Worm (Caenorhabditis elegans): ENCODE results near the gene dnc-2.

Gene dnc-2

ce11 chrIII:5914717-5915116, 10.8 kb downstream of the dnc-2 start (continued):
- TF ChIP-seq repo-1 (tag; optimal IDR thresholded peaks at IDR 0.05) (no peak), K12H6.12 (tag; optimal IDR thresholded peaks at IDR 0.05) (no peak), zfh-2 (GFP tag; conservative IDR thresholded peaks at IDR 0.05) (no peak; the same call in none of the 2 replicates), Y79H2A.3 (GFP tag; conservative IDR thresholded peaks at IDR 0.05) (no peak), ceh-27 (GFP tag; optimal IDR thresholded peaks at IDR 0.05) (no peak), him-1 (tag; optimal IDR thresholded peaks at IDR 0.05) (no peak), F55B11.4 (tag; optimal IDR thresholded peaks at IDR 0.05; ENCODE audit: borderline replicate concordance, insufficient read depth) (no peak), unc-62 (GFP tag; optimal IDR thresholded peaks at IDR 0.05) (no peak), die-1 (tag; optimal IDR thresholded peaks at IDR 0.05) (peak; percentile 12), ama-1 (optimal IDR thresholded peaks at IDR 0.05) (no peak), ama-1 (GFP tag; optimal IDR thresholded peaks at IDR 0.05) (no peak), tlf-1 (GFP tag; optimal IDR thresholded peaks at IDR 0.05) (no peak), T07F8.4 (tag; optimal IDR thresholded peaks at IDR 0.05) (no peak), lin-40 (tag; optimal IDR thresholded peaks at IDR 0.05) (no peak), nfyb-1 (GFP tag; IDR thresholded peaks at IDR 0.05) (peak; percentile 54; the same call in 1 of the 2 replicates), athp-1 (tag; optimal IDR thresholded peaks at IDR 0.05) (no peak), hmg-1.2 (GFP tag; IDR thresholded peaks at IDR 0.05) (peak; percentile 26; the same call in 1 of the 2 replicates)

- peak; percentile 19; the same call in 1 of the 2 replicates for TF ChIP-seq hmg-1.2 (GFP tag; IDR thresholded peaks at IDR 0.05)
- TF ChIP-seq nfyb-1 (GFP tag; IDR thresholded peaks at IDR 0.05) = peak; percentile 40; the same call in 1 of the 2 replicates
- TF ChIP-seq tlf-1 (GFP tag; optimal IDR thresholded peaks at IDR 0.05) = no peak
- no peak for TF ChIP-seq fkh-3 (tag; optimal IDR thresholded peaks at IDR 0.05)
- TF ChIP-seq nhr-27 (tag; optimal IDR thresholded peaks at IDR 0.05) = no peak
- TF ChIP-seq unc-62 (GFP tag; optimal IDR thresholded peaks at IDR 0.05) = no peak
- no peak for TF ChIP-seq egl-44 (GFP tag; IDR thresholded peaks at IDR 0.05)
- no peak for TF ChIP-seq zfh-2 (GFP tag; conservative IDR thresholded peaks at IDR 0.05)
- TF ChIP-seq hsf-1 (GFP tag; IDR thresholded peaks at IDR 0.05) = peak; percentile 53
- TF ChIP-seq madf-10 (tag; optimal IDR thresholded peaks at IDR 0.05) = no peak
- TF ChIP-seq tbp1 (GFP tag; optimal IDR thresholded peaks at IDR 0.05) = no peak
Observed at ce11 chrIII:5908408-5908807, 17.1 kb downstream of the dnc-2 start, which contains the start of gene C28H8.3. C28H8.3 (plus strand) TSS chrIII:5908700.

ce11 chrIII:5906749-5907148, 18.8 kb downstream of the dnc-2 start, which contains the start of gene erd-2.2:
erd-2.2 (plus strand) TSS chrIII:5907049.
- TF ChIP-seq ceh-79 (tag; optimal IDR thresholded peaks at IDR 0.05) = no peak
- no peak for TF ChIP-seq dpff-1 (tag; optimal IDR thresholded peaks at IDR 0.05)
- TF ChIP-seq egl-44 (GFP tag; IDR thresholded peaks at IDR 0.05) = no peak
- no peak for TF ChIP-seq mel-28 (tag; optimal IDR thresholded peaks at IDR 0.05; ENCODE audit: borderline replicate concordance)
- TF ChIP-seq hmg-1.2 (GFP tag; IDR thresholded peaks at IDR 0.05) = no peak
- no peak for TF ChIP-seq lsy-27 (tag; optimal IDR thresholded peaks at IDR 0.05; ENCODE audit: borderline replicate concordance, insufficient read depth)
- no peak for TF ChIP-seq lsl-1 (GFP tag; optimal IDR thresholded peaks at IDR 0.05)
- TF ChIP-seq zim-3 (tag; optimal IDR thresholded peaks at IDR 0.05) = no peak
- TF ChIP-seq cebp-2 (GFP tag; IDR thresholded peaks at IDR 0.05) = no peak
- TF ChIP-seq fkh-3 (tag; optimal IDR thresholded peaks at IDR 0.05) = no peak
- TF ChIP-seq lag-1 (GFP tag; IDR thresholded peaks at IDR 0.05) = no peak
- TF ChIP-seq T07F8.4 (tag; optimal IDR thresholded peaks at IDR 0.05) = no peak
- TF ChIP-seq efl-1 (GFP tag; optimal IDR thresholded peaks at IDR 0.05) = no peak
- no peak for TF ChIP-seq snpc-3.4 (tag; optimal IDR thresholded peaks at IDR 0.05)

ce11 chrIII:5906059-5906458, 19.5 kb downstream of the dnc-2 start, which contains the start of gene dpff-1:
dpff-1 (minus strand) TSS chrIII:5906346.
- peak; percentile 19; the same call in 1 of the 2 replicates for TF ChIP-seq F33H1.4 (GFP tag; IDR thresholded peaks at IDR 0.05)
- TF ChIP-seq F39B2.1 (GFP tag; IDR thresholded peaks at IDR 0.05) = no peak
- TF ChIP-seq hmg-1.2 (GFP tag; IDR thresholded peaks at IDR 0.05) = peak; percentile 19; the same call in 1 of the 2 replicates
- TF ChIP-seq F57A8.1 (GFP tag; optimal IDR thresholded peaks at IDR 0.05) = no peak
- no peak for TF ChIP-seq hlh-26 (GFP tag; conservative IDR thresholded peaks at IDR 0.05)
- no peak for TF ChIP-seq nhr-80 (tag; optimal IDR thresholded peaks at IDR 0.05)
- TF ChIP-seq cebp-2 (GFP tag; IDR thresholded peaks at IDR 0.05) = no peak
- 0 out of 2 replicates have a peak, but pooled peaks have one; percentile 27 for TF ChIP-seq nfyb-1 (GFP tag; IDR thresholded peaks at IDR 0.05)
- TF ChIP-seq dpff-1 (tag; optimal IDR thresholded peaks at IDR 0.05) = no peak
- TF ChIP-seq attf-5 (GFP tag; optimal IDR thresholded peaks at IDR 0.05) = no peak

All from whole organism, young adult.